Fruit fly (Drosophila melanogaster) whole organism, embryonic: ENCODE data around the gene CG34353.
A peak's percentile ranks its signal among the peaks of the same experiment; 100 is the strongest.

Experiments used
- Asciz ChIP-seq: fragments of 200-800 bp; sonication (Bioruptor generic); optimal IDR thresholded peaks from 2 replicates; lab custom pipeline; 2017; ENCODE audit warnings: missing biosample characterization, mild to moderate bottlenecking, missing genetic modification characterization, missing genetic modification reagents
- CG10431 ChIP-seq: fragments of 200-800 bp; sonication (Bioruptor generic); optimal IDR thresholded peaks from 3 replicates; lab custom pipeline; 2018; ENCODE audit warnings: missing biosample characterization, mild to moderate bottlenecking, missing genetic modification characterization
- CG12236 ChIP-seq: fragments of 200-800 bp; sonication (Bioruptor generic); optimal IDR thresholded peaks from 2 replicates; lab custom pipeline; 2016; ENCODE audit warnings: missing biosample characterization, missing genetic modification characterization
- CG1233 ChIP-seq: fragments of 200-800 bp; sonication (Bioruptor generic); optimal IDR thresholded peaks from 4 replicates; lab custom pipeline; 2018; ENCODE audit warnings: missing biosample characterization, mild to moderate bottlenecking, missing genetic modification characterization
- CG12744 ChIP-seq: fragments of 200-800 bp; sonication (Bioruptor generic); optimal IDR thresholded peaks from 2 replicates; lab custom pipeline; 2016; ENCODE audit warnings: missing biosample characterization, missing genetic modification characterization
- CG13424 ChIP-seq: fragments of 200-800 bp; sonication (Bioruptor generic); optimal IDR thresholded peaks from 2 replicates; lab custom pipeline; 2019; ENCODE audit warnings: missing biosample characterization, mild to moderate bottlenecking, missing genetic modification characterization, moderate library complexity
- CG14860 ChIP-seq: fragments of 200-800 bp; sonication (Bioruptor generic); IDR thresholded peaks from 3 replicates; pipeline ENCODE4 v1.3.6; 2022; ENCODE audit warnings: missing biosample characterization, missing genetic modification characterization; ENCODE audit not compliant: partially characterized antibody
- CG30431 ChIP-seq: fragments of 200-800 bp; sonication (Bioruptor generic); optimal IDR thresholded peaks from 2 replicates; lab custom pipeline; 2017; ENCODE audit warnings: missing biosample characterization, missing genetic modification characterization
- CG31441 ChIP-seq: fragments of 200-800 bp; sonication (Bioruptor generic); IDR thresholded peaks from 2 replicates; pipeline ENCODE4 v1.3.6; 2022; ENCODE audit warnings: missing biosample characterization, missing genetic modification characterization
- CG32772 ChIP-seq: fragments of 200-800 bp; sonication (Bioruptor generic); IDR thresholded peaks from 2 replicates; pipeline ENCODE4 v1.3.6; 2022; ENCODE audit warnings: missing biosample characterization, missing genetic modification characterization
- CG34376 ChIP-seq: fragments of 200-800 bp; sonication (Bioruptor generic); optimal IDR thresholded peaks from 2 replicates; lab custom pipeline; 2018; ENCODE audit warnings: missing biosample characterization, mild to moderate bottlenecking, missing genetic modification characterization
- CG4854 ChIP-seq: fragments of 200-800 bp; sonication (Bioruptor generic); optimal IDR thresholded peaks from 2 replicates; lab custom pipeline; 2016; ENCODE audit warnings: missing biosample characterization, missing genetic modification characterization, inconsistent platforms
- CG7987 ChIP-seq: fragments of 200-800 bp; sonication (Bioruptor generic); optimal IDR thresholded peaks from 2 replicates; lab custom pipeline; 2018; ENCODE audit warnings: missing biosample characterization, mild to moderate bottlenecking, missing genetic modification characterization, moderate library complexity
- CG8089 ChIP-seq: fragments of 200-800 bp; sonication (Bioruptor generic); optimal IDR thresholded peaks from 3 replicates; lab custom pipeline; 2016; ENCODE audit warnings: missing biosample characterization, missing genetic modification characterization
- CG8290 ChIP-seq, 3 experiments: fragments of 200-800 bp; sonication (Bioruptor generic); optimal IDR thresholded peaks; 2 replicates each; lab custom pipeline; 2016 to 2019; ENCODE audit warnings: missing biosample characterization in 3 of 3, missing genetic modification characterization in 3 of 3, mild to moderate bottlenecking in 2 of 3, moderate library complexity in 1 of 3
- Chrac-16 ChIP-seq: fragments of 200-800 bp; sonication (Bioruptor generic); optimal IDR thresholded peaks from 3 replicates; lab custom pipeline; 2016; ENCODE audit warnings: missing biosample characterization, missing genetic modification characterization
- CoRest ChIP-seq: fragments of 200-800 bp; sonication (Bioruptor generic); optimal IDR thresholded peaks from 3 replicates; lab custom pipeline; 2018; ENCODE audit warnings: missing biosample characterization, mild to moderate bottlenecking, missing genetic modification characterization, moderate library complexity
- Dref ChIP-seq: fragments of 200-800 bp; sonication (Bioruptor generic); IDR thresholded peaks from 2 replicates; pipeline ENCODE4 v1.3.6; 2022; ENCODE audit warnings: missing biosample characterization, missing genetic modification characterization
- ERR ChIP-seq: fragments of 200-800 bp; sonication (Bioruptor generic); optimal IDR thresholded peaks from 2 replicates; lab custom pipeline; 2016; ENCODE audit warnings: missing biosample characterization, missing genetic modification characterization
- Gsc ChIP-seq: fragments of 200-800 bp; sonication (Bioruptor generic); IDR thresholded peaks from 2 replicates; pipeline ENCODE4 v1.3.6; 2022; ENCODE audit warnings: missing biosample characterization, missing genetic modification characterization
- HLH3B ChIP-seq: fragments of 200-800 bp; sonication (Bioruptor generic); IDR thresholded peaks from 2 replicates; pipeline ENCODE4 v1.3.6; 2022; ENCODE audit warnings: missing biosample characterization, missing genetic modification characterization
- Hey ChIP-seq: fragments of 200-800 bp; sonication (Bioruptor generic); optimal IDR thresholded peaks from 3 replicates; lab custom pipeline; 2018; ENCODE audit warnings: missing biosample characterization, mild to moderate bottlenecking, missing genetic modification characterization
- Hr3 ChIP-seq: fragments of 200-800 bp; sonication (Bioruptor generic); optimal IDR thresholded peaks from 3 replicates; lab custom pipeline; 2016; ENCODE audit warnings: missing biosample characterization, missing genetic modification characterization
- Med ChIP-seq: fragments of 200-800 bp; sonication (Bioruptor generic); peaks from one replicate; lab custom pipeline; 2016; ENCODE audit warnings: missing biosample characterization, missing genetic modification characterization, mild to moderate bottlenecking, inconsistent platforms, moderate library complexity
- PHDP ChIP-seq: fragments of 200-800 bp; sonication (Bioruptor generic); optimal IDR thresholded peaks from 3 replicates; lab custom pipeline; 2018; ENCODE audit warnings: missing biosample characterization, mild to moderate bottlenecking, missing genetic modification characterization, moderate library complexity
- Rfx ChIP-seq: fragments of 200-800 bp; sonication (Bioruptor generic); IDR thresholded peaks from 2 replicates; pipeline ENCODE4 v1.3.6; 2022; ENCODE audit warnings: missing biosample characterization, missing genetic modification characterization
- ara ChIP-seq: fragments of 200-800 bp; sonication (Bioruptor generic); IDR thresholded peaks from 2 replicates; pipeline ENCODE4 v1.3.6; 2022; ENCODE audit warnings: missing biosample characterization, missing genetic modification characterization
- bigmax ChIP-seq: fragments of 200-800 bp; sonication (Bioruptor generic); optimal IDR thresholded peaks from 2 replicates; lab custom pipeline; 2018; ENCODE audit warnings: missing biosample characterization, mild to moderate bottlenecking, missing genetic modification characterization
- bsh ChIP-seq, 2 experiments: fragments of 200-800 bp; sonication (Bioruptor generic); optimal IDR thresholded peaks; 2 replicates each; lab custom pipeline; 2017 to 2018; ENCODE audit warnings: mild to moderate bottlenecking in 2 of 2, missing biosample characterization in 2 of 2, missing genetic modification characterization in 2 of 2, moderate library complexity in 1 of 2
- chinmo ChIP-seq: fragments of 200-800 bp; sonication (Bioruptor generic); IDR thresholded peaks from 4 replicates; pipeline ENCODE4 v1.3.6; 2022; ENCODE audit warnings: missing biosample characterization, missing genetic modification characterization; ENCODE audit not compliant: partially characterized antibody
- chn ChIP-seq: fragments of 200-800 bp; sonication (Bioruptor generic); optimal IDR thresholded peaks from 2 replicates; lab custom pipeline; 2016; ENCODE audit warnings: missing biosample characterization, missing genetic modification characterization
- cwo ChIP-seq: fragments of 200-800 bp; sonication (Bioruptor generic); optimal IDR thresholded peaks from 3 replicates; lab custom pipeline; 2017; ENCODE audit warnings: missing biosample characterization, missing genetic modification characterization, mild to moderate bottlenecking, moderate library complexity, missing genetic modification reagents
- dmrt11E ChIP-seq: fragments of 200-800 bp; sonication (Bioruptor generic); optimal IDR thresholded peaks from 3 replicates; lab custom pipeline; 2018; ENCODE audit warnings: missing biosample characterization, mild to moderate bottlenecking, missing genetic modification characterization, moderate library complexity
- dmrt99B ChIP-seq: fragments of 200-800 bp; sonication (Bioruptor generic); optimal IDR thresholded peaks from 2 replicates; lab custom pipeline; 2018; ENCODE audit warnings: missing biosample characterization, mild to moderate bottlenecking, missing genetic modification characterization, moderate library complexity
- eve ChIP-seq, 2 experiments: fragments of >200 bp; optimal IDR thresholded peaks; 2 replicates each; lab custom pipeline; 2017; ENCODE audit warnings: missing biosample characterization in 2 of 2, missing genetic modification characterization in 2 of 2
- ftz-f1 ChIP-seq: fragments of 200-800 bp; sonication (Bioruptor generic); optimal IDR thresholded peaks from 2 replicates; lab custom pipeline; 2016; ENCODE audit warnings: missing biosample characterization, missing genetic modification characterization
- gcm ChIP-seq: fragments of 200-800 bp; sonication (Bioruptor generic); optimal IDR thresholded peaks from 2 replicates; lab custom pipeline; 2019; ENCODE audit warnings: missing biosample characterization, mild to moderate bottlenecking, missing genetic modification characterization, moderate library complexity
- gem ChIP-seq: fragments of 200-800 bp; sonication (Bioruptor generic); optimal IDR thresholded peaks from 2 replicates; lab custom pipeline; 2019; ENCODE audit warnings: missing biosample characterization, mild to moderate bottlenecking, missing genetic modification characterization, moderate library complexity
- kni ChIP-seq: fragments of 200-800 bp; sonication (Bioruptor generic); optimal IDR thresholded peaks from 3 replicates; lab custom pipeline; 2017; ENCODE audit warnings: mild to moderate bottlenecking, missing biosample characterization, missing genetic modification reagents, missing genetic modification characterization
- lola ChIP-seq, 3 experiments: fragments of >200 bp in 2 of 3; fragments of 200-800 bp in 1 of 3; sonication (Bioruptor generic) in 1 of 3; optimal IDR thresholded peaks; 2 replicates each; lab custom pipeline; 2017 to 2019; ENCODE audit warnings: missing biosample characterization in 3 of 3, missing genetic modification characterization in 3 of 3, mild to moderate bottlenecking in 1 of 3, moderate library complexity in 1 of 3
- maf-S ChIP-seq: fragments of 200-800 bp; sonication (Bioruptor generic); optimal IDR thresholded peaks from 2 replicates; lab custom pipeline; 2016; ENCODE audit warnings: missing biosample characterization, missing genetic modification characterization
- mirr ChIP-seq: fragments of 200-800 bp; sonication (Bioruptor generic); optimal IDR thresholded peaks from 3 replicates; lab custom pipeline; 2018; ENCODE audit warnings: missing biosample characterization, mild to moderate bottlenecking, missing genetic modification characterization
- onecut ChIP-seq: fragments of 200-800 bp; sonication (Bioruptor generic); IDR thresholded peaks from 2 replicates; pipeline ENCODE4 v1.3.6; 2022; ENCODE audit warnings: missing biosample characterization, missing genetic modification characterization
- p53 ChIP-seq: fragments of 200-800 bp; sonication (Bioruptor generic); optimal IDR thresholded peaks from 2 replicates; lab custom pipeline; 2016; ENCODE audit warnings: missing biosample characterization, missing genetic modification characterization
- pnt ChIP-seq: fragments of 200-800 bp; sonication (Bioruptor generic); optimal IDR thresholded peaks from 3 replicates; lab custom pipeline; 2016; ENCODE audit warnings: missing biosample characterization, missing genetic modification characterization
- run ChIP-seq: fragments of 200-800 bp; sonication (Bioruptor generic); optimal IDR thresholded peaks from 3 replicates; lab custom pipeline; 2018; ENCODE audit warnings: missing biosample characterization, mild to moderate bottlenecking, missing genetic modification characterization
- sc ChIP-seq, 3 experiments: fragments of >200 bp in 2 of 3; fragments of 200-800 bp in 1 of 3; sonication (Bioruptor generic) in 1 of 3; optimal IDR thresholded peaks; 2 replicates in 2 of 3; 3 replicates in 1 of 3; lab custom pipeline; 2017; ENCODE audit warnings: mild to moderate bottlenecking in 1 of 3, missing biosample characterization in 1 of 3, missing genetic modification characterization in 1 of 3, missing genetic modification reagents in 1 of 3
- twi ChIP-seq: fragments of 200-800 bp; optimal IDR thresholded peaks from 2 replicates; lab custom pipeline; 2019; ENCODE audit warnings: missing biosample characterization, mild to moderate bottlenecking, missing genetic modification characterization, moderate library complexity

The CG34353 gene

dm6 chr3R:27946555-27947204, 41.0 kb upstream of the CG34353 start (continued):
- TF ChIP-seq Hey (tag; lab: Kevin White, UChicago) = peak; percentile 73
- TF ChIP-seq twi (tag; lab: Kevin White, UChicago) = peak; percentile 87
- 0 out of 2 replicates have a peak, but pooled peaks have one; percentile 11 for TF ChIP-seq HLH3B (GFP tag; lab: Robert Waterston, UW)
- TF ChIP-seq mirr (GFP tag; lab: Kevin White, UChicago) = peak; percentile 72
- no peak for TF ChIP-seq Gsc (GFP tag; lab: Robert Waterston, UW)
- TF ChIP-seq dmrt99B (tag; lab: Kevin White, UChicago) = no peak
- no peak for TF ChIP-seq CG12236 (GFP tag; lab: Kevin White, UChicago)
- peak; percentile 81 for TF ChIP-seq kni
- peak; percentile 82 for TF ChIP-seq cwo
- TF ChIP-seq CG7987 (GFP tag; lab: Kevin White, UChicago) = peak; percentile 22
- no peak for TF ChIP-seq Dref
- TF ChIP-seq CG8089 (GFP tag; lab: Kevin White, UChicago) = no peak
- TF ChIP-seq Rfx (GFP tag; lab: Robert Waterston, UW) = 0 out of 2 replicates have a peak, but pooled peaks have one; percentile 32
- 0 out of 4 replicates have a peak, but pooled peaks have one; percentile 7 for TF ChIP-seq chinmo (GFP tag; lab: Robert Waterston, UW)
- TF ChIP-seq CG34376 (GFP tag; lab: Kevin White, UChicago) = peak; percentile 36
- TF ChIP-seq ftz-f1 (GFP tag; lab: Kevin White, UChicago) = no peak
- TF ChIP-seq PHDP = peak; percentile 41
- peak; percentile 49 for TF ChIP-seq CG10431 (GFP tag; lab: Kevin White, UChicago)
- TF ChIP-seq Med = peak; percentile 36
- no peak for TF ChIP-seq eve (GFP tag; optimal IDR thresholded peaks at IDR 0.05; lab: Kevin White, UChicago)
- peak; percentile 29 for TF ChIP-seq Asciz (GFP tag; lab: Kevin White, UChicago)
- no peak for TF ChIP-seq Hr3 (GFP tag; lab: Kevin White, UChicago)
- no peak for TF ChIP-seq CG8290 (GFP tag; optimal IDR thresholded peaks at IDR 0.05; lab: Kevin White, UChicago)
- TF ChIP-seq CG8290 (tag; optimal IDR thresholded peaks at IDR 0.05; lab: Kevin White, UChicago) = peak; percentile 35 to 44
- TF ChIP-seq dmrt11E (tag; lab: Kevin White, UChicago) = peak; percentile 8
- TF ChIP-seq CG30431 (GFP tag; lab: Kevin White, UChicago) = no peak
- peak; percentile 1 for TF ChIP-seq CoRest (tag; lab: Kevin White, UChicago)
- no peak for TF ChIP-seq CG14860 (GFP tag; lab: Robert Waterston, UW)
- peak; percentile 7 for TF ChIP-seq CG1233 (GFP tag; lab: Kevin White, UChicago)
- TF ChIP-seq CG13424 (tag; lab: Kevin White, UChicago) = peak; percentile 2
- TF ChIP-seq p53 (GFP tag; lab: Kevin White, UChicago) = no peak
- no peak for TF ChIP-seq sc (optimal IDR thresholded peaks at IDR 0.05; lab: Kevin White, UChicago)
- TF ChIP-seq sc (GFP tag; optimal IDR thresholded peaks at IDR 0.05; lab: Kevin White, UChicago) = no peak
- no peak for TF ChIP-seq Chrac-16 (GFP tag; lab: Kevin White, UChicago)
- no peak for TF ChIP-seq pnt (GFP tag; lab: Kevin White, UChicago)
- TF ChIP-seq CG12744 (GFP tag; lab: Kevin White, UChicago) = no peak
- peak; percentile 16 for TF ChIP-seq gem
- TF ChIP-seq run (tag; lab: Kevin White, UChicago) = no peak
- 0 out of 2 replicates have a peak, but pooled peaks have one; percentile 38 for TF ChIP-seq ara
- no peak for TF ChIP-seq CG32772 (GFP tag; lab: Robert Waterston, UW)
- no peak for TF ChIP-seq CG4854 (GFP tag; lab: Kevin White, UChicago)
- no peak for TF ChIP-seq ERR (GFP tag; lab: Kevin White, UChicago)
- TF ChIP-seq CG31441 (GFP tag; lab: Robert Waterston, UW) = 0 out of 2 replicates have a peak, but pooled peaks have one; percentile 12
- TF ChIP-seq gcm (GFP tag; lab: Kevin White, UChicago) = peak; percentile 11
- TF ChIP-seq maf-S (GFP tag; lab: Kevin White, UChicago) = no peak
- peak in 1 of 2 experiments; percentile 46 for TF ChIP-seq bsh (GFP tag; optimal IDR thresholded peaks at IDR 0.05; lab: Kevin White, UChicago)
- TF ChIP-seq onecut (GFP tag; lab: Robert Waterston, UW) = peak; percentile 62
- peak; percentile 91 for TF ChIP-seq bigmax (GFP tag; lab: Kevin White, UChicago)
- peak in 1 of 3 experiments; percentile 10 for TF ChIP-seq lola (GFP tag; optimal IDR thresholded peaks at IDR 0.05; lab: Kevin White, UChicago)
- TF ChIP-seq chn (GFP tag; lab: Kevin White, UChicago) = no peak
